Fruit fly (Drosophila melanogaster): ENCODE measurements around the gene CG13912.
A peak's percentile ranks its signal among the peaks of the same experiment; 100 is the strongest.

The CG13912 gene

dm6 chr3L:1204674-1205547 is 15.5 kb downstream of the CG13912 start, which contains the start of gene CG9119:
TSS of gene CG9119 (minus strand) at chr3L:1204795.
- TF ChIP-seq Clk (GFP tag; optimal IDR thresholded peaks at IDR 0.05) (peak; percentile 78), cic (GFP tag; optimal IDR thresholded peaks at IDR 0.05) (peak; percentile 11), CG7101 (tag; optimal IDR thresholded peaks at IDR 0.05) (peak; percentile 63), Crg-1 (GFP tag; optimal IDR thresholded peaks at IDR 0.05) (peak; percentile 9), CG5204 (GFP tag; optimal IDR thresholded peaks at IDR 0.05) (peak; percentile 85), CG33017 (tag; optimal IDR thresholded peaks at IDR 0.05) (peak; percentile 72), bab1 (GFP tag; optimal IDR thresholded peaks at IDR 0.05) (no peak), pad (GFP tag; optimal IDR thresholded peaks at IDR 0.05) (peak; percentile 55), Mnt (GFP tag; optimal IDR thresholded peaks at IDR 0.05) (peak; percentile 22), toe (GFP tag; optimal IDR thresholded peaks at IDR 0.05) (peak; percentile 70), CG1620 (GFP tag; optimal IDR thresholded peaks at IDR 0.05) (no peak), CG11617 (GFP tag; optimal IDR thresholded peaks at IDR 0.05) (peak; percentile 79), ovo (GFP tag; optimal IDR thresholded peaks at IDR 0.05) (no peak), kay (GFP tag; ENCODE audit: borderline replicate concordance) (no peak), cnc (optimal IDR thresholded peaks at IDR 0.05) (no peak), CG7045 (GFP tag; optimal IDR thresholded peaks at IDR 0.05) (peak; percentile 77), Hr96 (GFP tag; optimal IDR thresholded peaks at IDR 0.05) (peak; percentile 84), CG14711 (tag; optimal IDR thresholded peaks at IDR 0.05) (peak; percentile 24), CG12768 (GFP tag; optimal IDR thresholded peaks at IDR 0.05) (peak; percentile 78), tj (GFP tag; optimal IDR thresholded peaks at IDR 0.05) (peak; percentile 44)

DNA sequence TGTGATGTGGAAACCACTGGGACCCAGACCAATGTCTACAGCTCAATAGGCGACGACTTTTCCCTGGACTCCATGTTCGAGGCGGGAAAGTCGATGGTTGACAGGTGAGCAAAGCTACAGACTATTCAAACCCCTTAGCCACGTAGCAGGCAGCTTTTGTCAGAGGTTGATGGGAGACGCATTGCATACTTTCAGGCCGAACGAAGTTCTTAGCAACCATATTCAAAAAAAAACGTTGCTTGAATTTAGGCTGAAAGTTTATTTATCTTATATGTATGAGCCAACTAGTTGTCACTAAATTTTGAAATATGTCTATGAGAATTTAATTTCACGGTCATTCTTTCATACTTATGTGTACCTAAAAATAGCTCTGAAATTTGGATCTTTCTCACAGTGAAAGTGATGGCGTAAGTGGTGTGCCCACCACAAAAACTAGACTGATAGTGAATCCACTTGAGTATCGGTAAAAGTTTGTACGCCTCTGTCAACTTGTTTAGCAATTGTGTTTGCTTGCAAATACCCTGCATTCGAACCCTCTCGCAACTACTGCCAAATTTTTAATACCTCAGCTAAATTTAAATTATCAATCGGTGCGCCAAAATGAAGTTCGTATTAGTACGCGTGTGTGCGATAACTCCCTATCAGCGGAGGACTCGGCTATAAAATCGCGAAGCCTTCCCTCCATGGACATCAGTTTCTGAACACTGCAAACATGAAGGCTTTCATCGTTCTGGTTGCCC is 17.5 kb downstream of the CG13912 start, which contains the start of gene LysB:
Gene LysB (plus strand): TSS at position 690 of the 740 bp plus-strand sequence.
- TF ChIP-seq ovo (GFP tag; optimal IDR thresholded peaks at IDR 0.05) (no peak), kay (GFP tag; ENCODE audit: borderline replicate concordance) (no peak), bab1 (GFP tag; optimal IDR thresholded peaks at IDR 0.05) (no peak), cnc (optimal IDR thresholded peaks at IDR 0.05) (no peak), Crg-1 (GFP tag; optimal IDR thresholded peaks at IDR 0.05) (no peak), CG5204 (GFP tag; optimal IDR thresholded peaks at IDR 0.05) (no peak), CG1620 (GFP tag; optimal IDR thresholded peaks at IDR 0.05) (no peak), CG14711 (tag; optimal IDR thresholded peaks at IDR 0.05) (no peak), Mnt (GFP tag; optimal IDR thresholded peaks at IDR 0.05) (no peak)

dm6 chr3L:1208206-1208605 is 18.8 kb downstream of the CG13912 start:
- TF ChIP-seq cic (GFP tag; optimal IDR thresholded peaks at IDR 0.05) (no peak), CG33017 (tag; optimal IDR thresholded peaks at IDR 0.05) (no peak), CG5204 (GFP tag; optimal IDR thresholded peaks at IDR 0.05) (no peak), Hr96 (GFP tag; optimal IDR thresholded peaks at IDR 0.05) (no peak), Mnt (GFP tag; optimal IDR thresholded peaks at IDR 0.05) (no peak)

DNA sequence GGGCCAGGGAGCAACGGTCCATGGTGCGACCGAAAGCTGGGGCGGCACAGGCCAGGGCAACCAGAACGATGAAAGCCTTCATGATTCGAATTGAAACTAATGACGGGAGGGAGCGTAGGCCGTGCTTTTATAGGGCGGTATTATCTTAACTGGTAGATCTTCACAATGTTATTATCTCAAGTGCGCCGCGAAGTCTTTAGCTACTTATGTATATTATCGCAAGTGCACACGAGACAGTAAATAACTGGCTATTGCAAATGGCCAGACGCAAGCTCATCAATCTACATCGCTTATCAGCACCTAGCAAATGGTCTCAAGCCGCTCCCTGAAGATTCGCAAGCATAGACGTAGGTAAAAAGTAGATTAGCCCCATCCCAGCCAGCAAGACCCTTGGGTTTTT is 21.7 kb downstream of the CG13912 start, which contains the start of gene LysD:
Gene LysD (minus strand): TSS at position 101 of the 400 bp plus-strand sequence.
- TF ChIP-seq Crg-1 (GFP tag; optimal IDR thresholded peaks at IDR 0.05) (no peak), tj (GFP tag; optimal IDR thresholded peaks at IDR 0.05) (no peak), cnc (optimal IDR thresholded peaks at IDR 0.05) (no peak), CG1620 (GFP tag; optimal IDR thresholded peaks at IDR 0.05) (no peak), Mnt (GFP tag; optimal IDR thresholded peaks at IDR 0.05) (no peak), CG7101 (tag; optimal IDR thresholded peaks at IDR 0.05) (no peak), bab1 (GFP tag; optimal IDR thresholded peaks at IDR 0.05) (no peak), CG33017 (tag; optimal IDR thresholded peaks at IDR 0.05) (no peak)

- TF ChIP-seq cic (GFP tag; optimal IDR thresholded peaks at IDR 0.05) (no peak), CG7101 (tag; optimal IDR thresholded peaks at IDR 0.05) (no peak), pad (GFP tag; optimal IDR thresholded peaks at IDR 0.05) (no peak), CG7045 (GFP tag; optimal IDR thresholded peaks at IDR 0.05) (no peak), kay (GFP tag; ENCODE audit: borderline replicate concordance) (no peak), Crg-1 (GFP tag; optimal IDR thresholded peaks at IDR 0.05) (no peak), Mnt (GFP tag; optimal IDR thresholded peaks at IDR 0.05) (no peak), CG12768 (GFP tag; optimal IDR thresholded peaks at IDR 0.05) (no peak), CG14711 (tag; optimal IDR thresholded peaks at IDR 0.05) (no peak), bab1 (GFP tag; optimal IDR thresholded peaks at IDR 0.05) (no peak)
Measured at dm6 chr3L:1212113-1212512, 22.7 kb downstream of the CG13912 start.

- TF ChIP-seq Crg-1 (GFP tag; optimal IDR thresholded peaks at IDR 0.05) (no peak), CG7045 (GFP tag; optimal IDR thresholded peaks at IDR 0.05) (no peak), bab1 (GFP tag; optimal IDR thresholded peaks at IDR 0.05) (no peak), CG7101 (tag; optimal IDR thresholded peaks at IDR 0.05) (no peak)
Measured at dm6 chr3L:1212571-1212970, 23.2 kb downstream of the CG13912 start, which contains the start of gene LysE. TSS of gene LysE (plus strand) at chr3L:1212827.
